Fruit fly (Drosophila melanogaster) whole organism, pupa: ENCODE measurements around the gene Dyro.

Experiments used
- CG10348 ChIP-seq: fragments of 200-800 bp; sonication (Bioruptor generic); IDR thresholded peaks from 2 replicates; pipeline ENCODE4 v1.3.6; 2022; ENCODE audit warnings: missing biosample characterization, missing genetic modification characterization
- CG12605 ChIP-seq: fragments of 200-800 bp; sonication (Bioruptor generic); IDR thresholded peaks from 2 replicates; pipeline ENCODE4 v1.3.6; 2022; ENCODE audit warnings: missing biosample characterization, missing genetic modification characterization
- CG13204 ChIP-seq: fragments of 200-800 bp; sonication (Bioruptor generic); optimal IDR thresholded peaks from 2 replicates; lab custom pipeline; 2018; ENCODE audit warnings: missing biosample characterization, mild to moderate bottlenecking, missing genetic modification characterization, moderate library complexity
- CG14655 ChIP-seq: fragments of 200-800 bp; sonication (Bioruptor generic); optimal IDR thresholded peaks from 3 replicates; lab custom pipeline; 2017; ENCODE audit warnings: mild to moderate bottlenecking, missing biosample characterization, missing genetic modification reagents, missing genetic modification characterization
- CG15710 ChIP-seq: fragments of 200-800 bp; sonication (Bioruptor generic); optimal IDR thresholded peaks from 2 replicates; lab custom pipeline; 2018; ENCODE audit warnings: missing biosample characterization, mild to moderate bottlenecking, missing genetic modification characterization, moderate library complexity
- CG17806 ChIP-seq: fragments of 200-800 bp; sonication (Bioruptor generic); optimal IDR thresholded peaks from 2 replicates; lab custom pipeline; 2018; ENCODE audit warnings: missing biosample characterization, mild to moderate bottlenecking, missing genetic modification characterization, moderate library complexity
- CG32121 ChIP-seq: fragments of 200-800 bp; sonication (Bioruptor generic); IDR thresholded peaks from 2 replicates; pipeline ENCODE4 v1.3.6; 2022; ENCODE audit warnings: missing biosample characterization, missing genetic modification characterization
- CG34367 ChIP-seq: fragments of 200-800 bp; sonication (Bioruptor generic); optimal IDR thresholded peaks from 2 replicates; lab custom pipeline; 2018; ENCODE audit warnings: missing biosample characterization, mild to moderate bottlenecking, missing genetic modification characterization
- CG4496 ChIP-seq: fragments of 200-800 bp; sonication (Bioruptor generic); IDR thresholded peaks from 3 replicates; pipeline ENCODE4 v1.3.6; 2022; ENCODE audit warnings: missing biosample characterization, missing genetic modification characterization
- CG8159 ChIP-seq: fragments of 200-800 bp; sonication (Bioruptor generic); optimal IDR thresholded peaks from 3 replicates; lab custom pipeline; 2018; ENCODE audit warnings: missing biosample characterization, mild to moderate bottlenecking, missing genetic modification characterization, moderate library complexity
- CG8301 ChIP-seq: fragments of 200-800 bp; sonication (Bioruptor generic); optimal IDR thresholded peaks from 2 replicates; lab custom pipeline; 2018; ENCODE audit warnings: missing biosample characterization, mild to moderate bottlenecking, missing genetic modification characterization
- CG9948 ChIP-seq: fragments of 200-800 bp; sonication (Bioruptor generic); optimal IDR thresholded peaks from 2 replicates; lab custom pipeline; 2018; ENCODE audit warnings: missing biosample characterization, mild to moderate bottlenecking, missing genetic modification characterization, moderate library complexity
- D1 ChIP-seq: fragments of 200-800 bp; sonication (Bioruptor generic); optimal IDR thresholded peaks from 2 replicates; lab custom pipeline; 2018; ENCODE audit warnings: missing biosample characterization, mild to moderate bottlenecking, missing genetic modification characterization, moderate library complexity
- EcR ChIP-seq: fragments of 200-800 bp; sonication (Bioruptor generic); optimal IDR thresholded peaks from 3 replicates; lab custom pipeline; 2019; ENCODE audit warnings: missing biosample characterization, missing genetic modification characterization, mild to moderate bottlenecking, moderate library complexity, missing genetic modification reagents
- Ets98B ChIP-seq: fragments of 200-800 bp; sonication (Bioruptor generic); IDR thresholded peaks from 2 replicates; pipeline ENCODE4 v1.3.6; 2022; ENCODE audit warnings: missing biosample characterization, missing genetic modification characterization
- Pif1A ChIP-seq: fragments of 200-800 bp; sonication (Bioruptor generic); optimal IDR thresholded peaks from 3 replicates; lab custom pipeline; 2016; ENCODE audit warnings: missing biosample characterization, missing genetic modification characterization
- Pif1B ChIP-seq: fragments of 200-800 bp; sonication (Bioruptor generic); optimal IDR thresholded peaks from 3 replicates; lab custom pipeline; 2016; ENCODE audit warnings: missing biosample characterization, missing genetic modification characterization
- Snoo ChIP-seq: fragments of 200-800 bp; sonication (Bioruptor generic); optimal IDR thresholded peaks from 3 replicates; lab custom pipeline; 2017; ENCODE audit warnings: missing biosample characterization, mild to moderate bottlenecking, missing genetic modification characterization, inconsistent platforms
- fd96Ca ChIP-seq: fragments of 200-800 bp; sonication (Bioruptor generic); IDR thresholded peaks from 3 replicates; pipeline ENCODE4 v1.3.6; 2022; ENCODE audit warnings: missing biosample characterization, missing genetic modification characterization
- gl ChIP-seq: fragments of 200-800 bp; sonication (Bioruptor generic); optimal IDR thresholded peaks from 2 replicates; lab custom pipeline; 2018; ENCODE audit warnings: missing biosample characterization, mild to moderate bottlenecking, missing genetic modification characterization
- rn ChIP-seq: fragments of 200-800 bp; sonication (Bioruptor generic); IDR thresholded peaks from 2 replicates; pipeline ENCODE4 v1.3.6; 2022; ENCODE audit warnings: missing biosample characterization, missing genetic modification characterization

Dyro gene

DNA sequence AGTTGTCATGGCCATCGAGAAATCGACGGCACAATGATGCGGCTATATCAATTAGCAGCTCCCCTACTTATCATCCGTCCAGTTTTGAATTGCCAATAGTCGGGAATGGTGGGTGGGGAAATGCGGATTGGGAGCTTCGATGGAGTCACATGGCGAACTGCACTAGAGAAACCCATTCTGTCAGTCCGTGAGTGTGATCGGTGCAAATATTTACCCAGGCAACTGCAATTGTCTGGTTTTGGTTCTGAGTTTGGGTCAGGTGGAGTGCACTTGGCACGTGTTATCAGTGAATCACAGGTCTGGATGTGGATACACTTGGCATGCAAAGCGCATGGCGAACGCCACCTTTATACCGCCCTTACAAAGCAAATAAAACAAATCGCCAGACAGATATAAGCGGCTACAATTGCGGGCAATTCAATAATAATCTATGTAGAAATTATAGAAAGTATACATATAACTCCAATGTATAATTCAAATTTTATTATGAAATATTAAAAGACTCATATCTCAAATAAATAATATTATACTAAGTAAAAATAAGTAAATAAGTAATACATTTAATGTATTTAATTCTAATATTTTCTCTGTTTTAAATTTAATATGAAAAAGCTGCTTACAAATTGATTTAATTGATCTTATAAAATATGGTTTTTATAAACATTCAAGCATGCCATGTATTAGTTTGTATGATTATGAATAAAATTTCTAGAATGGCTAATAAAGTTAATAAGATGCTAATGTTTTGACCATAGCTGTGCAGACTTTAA, 23.3 kb downstream of the Dyro start:
- TF ChIP-seq Pif1B (GFP tag; lab: Kevin White, UChicago) (no peak), CG4496 (GFP tag; lab: Robert Waterston, UW) (0 out of 3 replicates have a peak, but pooled peaks have one; percentile 26), Pif1A (GFP tag; lab: Kevin White, UChicago) (no peak), CG8159 (tag; lab: Kevin White, UChicago) (peak; percentile 3), Ets98B (GFP tag; lab: Robert Waterston, UW) (0 out of 2 replicates have a peak, but pooled peaks have one; percentile 8), gl (tag; lab: Kevin White, UChicago) (peak; percentile 24), CG12605 (GFP tag; lab: Robert Waterston, UW) (no peak), CG15710 (tag; lab: Kevin White, UChicago) (no peak), EcR (GFP tag; lab: Kevin White, UChicago) (peak; percentile 36), CG14655 (GFP tag; lab: Kevin White, UChicago) (no peak), fd96Ca (GFP tag; lab: Robert Waterston, UW) (peak; percentile 42; the same call in 2 of the 3 replicates), Snoo (tag; lab: Kevin White, UChicago) (no peak), CG10348 (no peak), CG8301 (tag; lab: Kevin White, UChicago) (no peak)

DNA sequence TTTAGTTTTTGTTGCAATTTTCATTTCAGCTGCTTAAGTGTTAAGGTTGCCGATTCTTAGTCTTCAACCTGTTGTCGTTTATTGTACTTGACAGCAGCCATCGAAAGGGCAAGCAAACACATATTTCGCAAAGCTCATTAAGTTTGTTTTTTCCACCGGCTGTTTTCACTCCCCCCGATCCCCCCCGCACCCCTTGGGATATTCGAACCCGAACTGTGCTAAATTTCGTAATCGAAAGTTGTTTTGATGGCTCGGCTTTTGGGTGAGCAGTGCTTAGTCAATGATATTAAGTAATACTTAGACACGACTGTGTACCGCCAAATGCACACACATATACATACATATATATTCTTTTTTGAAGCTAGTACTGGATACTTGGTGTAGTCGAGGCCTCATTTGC, 31.7 kb downstream of the Dyro start:
- TF ChIP-seq gl (tag; lab: Kevin White, UChicago) (no peak), CG34367 (tag; lab: Kevin White, UChicago) (no peak), CG13204 (no peak), Pif1B (GFP tag; lab: Kevin White, UChicago) (no peak), CG17806 (no peak), CG8159 (tag; lab: Kevin White, UChicago) (no peak), CG10348 (no peak), CG15710 (tag; lab: Kevin White, UChicago) (no peak), CG8301 (tag; lab: Kevin White, UChicago) (no peak), Pif1A (GFP tag; lab: Kevin White, UChicago) (no peak), Snoo (tag; lab: Kevin White, UChicago) (no peak), CG4496 (GFP tag; lab: Robert Waterston, UW) (no peak), Ets98B (GFP tag; lab: Robert Waterston, UW) (no peak), CG9948 (tag; lab: Kevin White, UChicago) (no peak), CG12605 (GFP tag; lab: Robert Waterston, UW) (no peak)

DNA sequence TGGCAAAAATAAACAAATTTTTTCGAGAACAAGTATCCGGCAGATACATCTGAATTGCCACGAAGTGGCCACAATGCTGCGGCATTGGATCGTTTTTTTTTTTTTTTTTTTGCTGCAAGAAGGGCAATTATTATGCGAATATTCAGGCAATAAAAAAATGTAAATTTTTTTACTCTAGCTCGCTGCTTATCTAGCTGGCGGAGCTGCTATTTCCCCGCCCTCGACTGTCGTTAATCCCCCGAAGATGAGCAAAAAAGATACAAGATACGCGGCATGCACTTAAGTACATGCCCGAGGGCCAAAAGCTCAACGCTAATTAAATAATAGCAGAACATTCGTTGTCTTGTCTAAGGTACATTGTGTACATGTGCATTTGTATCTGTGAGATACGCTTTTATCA, 33.6 kb downstream of the Dyro start:
- 0 out of 3 replicates have a peak, but pooled peaks have one; percentile 8 for TF ChIP-seq CG4496 (GFP tag; lab: Robert Waterston, UW)
- TF ChIP-seq CG9948 (tag; lab: Kevin White, UChicago): no peak
- peak; percentile 43 for TF ChIP-seq Pif1A (GFP tag; lab: Kevin White, UChicago)
- peak; percentile 22 for TF ChIP-seq Pif1B (GFP tag; lab: Kevin White, UChicago)
- no peak for TF ChIP-seq CG17806
- no peak for TF ChIP-seq EcR (GFP tag; lab: Kevin White, UChicago)
- TF ChIP-seq fd96Ca (GFP tag; lab: Robert Waterston, UW): peak; percentile 38; the same call in 1 of the 3 replicates
- TF ChIP-seq CG34367 (tag; lab: Kevin White, UChicago): no peak
- no peak for TF ChIP-seq gl (tag; lab: Kevin White, UChicago)
- TF ChIP-seq Ets98B (GFP tag; lab: Robert Waterston, UW): peak; percentile 10; the same call in 1 of the 2 replicates
- no peak for TF ChIP-seq CG8159 (tag; lab: Kevin White, UChicago)
- TF ChIP-seq Snoo (tag; lab: Kevin White, UChicago): no peak
- peak; percentile 31 for TF ChIP-seq CG14655 (GFP tag; lab: Kevin White, UChicago)

DNA sequence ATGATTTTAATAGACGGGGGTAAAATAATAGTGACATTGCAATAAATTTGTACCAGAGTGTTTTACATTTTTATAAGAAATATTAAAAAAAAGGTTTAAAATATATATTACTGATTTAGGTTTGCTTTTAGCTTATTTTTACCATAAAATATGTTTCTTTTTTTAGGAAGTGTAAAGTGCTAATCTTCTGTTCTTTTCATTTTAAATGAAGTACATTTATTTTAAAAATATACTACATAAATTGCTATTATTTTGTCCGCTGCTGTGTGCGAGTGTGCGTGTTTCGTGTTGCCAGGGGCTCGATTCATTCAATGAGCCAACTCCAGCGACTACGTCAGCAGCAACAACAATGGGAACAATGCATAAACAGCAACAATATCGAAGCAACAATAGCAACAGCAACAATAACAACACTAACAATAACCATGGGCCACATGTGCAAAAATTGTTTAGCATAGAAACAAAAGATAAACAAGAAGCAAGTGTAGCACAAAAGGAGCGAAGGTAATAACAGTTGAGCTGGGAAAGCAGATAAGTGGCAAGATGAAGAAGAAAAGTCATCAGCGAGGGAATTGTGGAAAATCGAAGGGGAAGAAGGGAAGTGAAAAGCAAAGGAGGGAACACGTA, 34.1 kb downstream of the Dyro start:
- peak; percentile 87 for TF ChIP-seq CG14655 (GFP tag; lab: Kevin White, UChicago)
- peak; percentile 66 for TF ChIP-seq EcR (GFP tag; lab: Kevin White, UChicago)
- peak; percentile 62 for TF ChIP-seq Pif1A (GFP tag; lab: Kevin White, UChicago)
- TF ChIP-seq CG9948 (tag; lab: Kevin White, UChicago): peak; percentile 90
- TF ChIP-seq CG12605 (GFP tag; lab: Robert Waterston, UW): peak; percentile 86
- peak; percentile 90 for TF ChIP-seq D1
- peak; percentile 69 for TF ChIP-seq rn
- TF ChIP-seq CG8159 (tag; lab: Kevin White, UChicago): peak; percentile 98
- TF ChIP-seq CG17806: peak; percentile 88
- peak; percentile 89 for TF ChIP-seq CG32121 (GFP tag; lab: Robert Waterston, UW)
- no peak; the same call in 1 of the 2 replicates for TF ChIP-seq CG10348
- TF ChIP-seq CG34367 (tag; lab: Kevin White, UChicago): peak; percentile 92
- peak; percentile 82 for TF ChIP-seq Pif1B (GFP tag; lab: Kevin White, UChicago)
- TF ChIP-seq CG4496 (GFP tag; lab: Robert Waterston, UW): peak; percentile 87; the same call in 1 of the 3 replicates
- TF ChIP-seq CG15710 (tag; lab: Kevin White, UChicago): peak; percentile 98
- TF ChIP-seq gl (tag; lab: Kevin White, UChicago): peak; percentile 55
- TF ChIP-seq CG13204: peak; percentile 84
- peak; percentile 90 for TF ChIP-seq Snoo (tag; lab: Kevin White, UChicago)
- TF ChIP-seq CG8301 (tag; lab: Kevin White, UChicago): peak; percentile 80
- peak; percentile 58; the same call in 2 of the 3 replicates for TF ChIP-seq fd96Ca (GFP tag; lab: Robert Waterston, UW)
- peak; percentile 38; the same call in 1 of the 2 replicates for TF ChIP-seq Ets98B (GFP tag; lab: Robert Waterston, UW)
